Worm (Caenorhabditis elegans): ENCODE data around the gene T05D4.2.

The T05D4.2 gene

DNA sequence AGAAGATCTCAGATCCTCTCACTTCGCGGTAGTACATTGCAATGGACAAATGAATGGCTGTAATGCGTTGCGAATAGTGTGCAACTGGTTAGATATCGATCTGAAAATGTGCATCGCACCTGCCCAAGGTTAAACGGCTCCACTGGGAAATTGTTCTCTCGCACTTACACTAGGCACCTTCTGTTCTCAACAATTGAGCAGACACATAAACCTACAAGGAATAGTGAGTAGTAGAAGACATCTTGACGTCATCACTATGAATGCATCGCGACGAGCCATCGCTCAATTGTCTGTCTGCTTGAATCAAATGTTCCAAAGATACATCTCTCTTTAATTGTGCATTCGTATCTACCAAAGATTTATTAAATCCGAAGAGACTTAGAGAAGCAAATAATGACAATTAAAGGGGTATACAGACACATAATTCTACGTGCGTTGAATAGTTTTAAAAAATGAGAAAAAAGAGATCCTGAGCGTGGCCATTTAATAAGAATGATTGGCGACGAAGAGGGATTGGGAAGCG, at the start of gene T05D4.2:
Gene T05D4.2 (minus strand): TSS at position 83 of the 523 bp plus-strand sequence.
- TF ChIP-seq jun-1 (tag; optimal IDR thresholded peaks at IDR 0.05): no peak
- no peak for TF ChIP-seq nhr-76 (tag; optimal IDR thresholded peaks at IDR 0.05)
- peak; percentile 92 for TF ChIP-seq ama-1 (optimal IDR thresholded peaks at IDR 0.05)
- TF ChIP-seq nhr-11 (tag; optimal IDR thresholded peaks at IDR 0.05): no peak
- no peak for TF ChIP-seq mdl-1 (tag; optimal IDR thresholded peaks at IDR 0.05)
- TF ChIP-seq nfya-1 (tag; optimal IDR thresholded peaks at IDR 0.05; ENCODE audit: insufficient read depth): no peak
- TF ChIP-seq tbx-2 (tag; optimal IDR thresholded peaks at IDR 0.05): no peak
- peak; percentile 30 for TF ChIP-seq ceh-82 (tag; optimal IDR thresholded peaks at IDR 0.05)
- TF ChIP-seq egl-5 (tag; optimal IDR thresholded peaks at IDR 0.05): no peak

DNA sequence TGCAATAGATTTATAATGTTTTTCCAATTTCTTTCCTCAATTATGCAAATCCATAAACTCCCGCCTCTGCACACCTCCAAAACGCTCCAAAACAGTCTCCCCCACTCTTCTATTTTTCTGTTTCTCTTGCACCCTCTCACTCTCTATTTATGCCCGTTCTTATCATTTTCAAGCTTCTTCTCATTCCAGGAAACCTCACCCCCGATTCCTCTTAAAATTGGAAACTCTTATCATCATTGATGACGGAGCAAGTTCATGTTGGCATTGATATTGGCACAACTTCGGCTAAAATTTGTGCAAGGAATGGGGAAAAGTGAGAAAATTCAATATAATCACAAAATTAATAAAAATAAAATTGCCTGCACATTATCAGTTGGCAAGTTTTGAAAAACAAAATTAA, 45.0 kb upstream of the T05D4.2 start, which contains the start of gene shpk-1:
Gene shpk-1 (plus strand): TSS at position 188 of the 400 bp plus-strand sequence.
- no peak for TF ChIP-seq daf-12 (tag; optimal IDR thresholded peaks at IDR 0.05)
- no peak for TF ChIP-seq ZK546.5 (tag; optimal IDR thresholded peaks at IDR 0.05)
- TF ChIP-seq elt-2 (tag; optimal IDR thresholded peaks at IDR 0.05): peak; percentile 95
- peak; percentile 17 for TF ChIP-seq pha-4 (tag; optimal IDR thresholded peaks at IDR 0.05)
- no peak for TF ChIP-seq nhr-25 (tag; optimal IDR thresholded peaks at IDR 0.05)
- TF ChIP-seq jun-1 (tag; optimal IDR thresholded peaks at IDR 0.05): peak; percentile 43
- no peak for TF ChIP-seq egl-5 (tag; optimal IDR thresholded peaks at IDR 0.05)
- peak; percentile 95 for TF ChIP-seq pqm-1 (tag; optimal IDR thresholded peaks at IDR 0.05)
- TF ChIP-seq eor-1 (tag; optimal IDR thresholded peaks at IDR 0.05): no peak

DNA sequence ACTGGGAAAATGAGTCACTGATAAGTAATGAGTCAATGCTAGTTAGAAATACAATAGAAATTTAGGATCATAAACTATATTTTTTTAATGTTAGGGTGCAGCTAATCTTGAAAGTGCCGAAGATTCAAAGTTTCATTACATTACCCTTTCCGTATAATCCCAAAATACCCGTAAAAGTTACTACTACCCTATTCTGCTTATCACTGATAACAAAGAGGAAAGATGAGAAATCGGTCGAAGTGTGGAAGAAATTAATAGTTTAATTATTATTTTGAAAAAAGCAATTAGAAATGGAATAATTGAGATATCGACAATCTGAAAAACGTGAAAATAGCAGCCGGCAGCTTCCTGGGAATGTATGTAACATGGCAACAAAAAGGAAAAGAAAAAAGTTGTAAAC, 44.0 kb upstream of the T05D4.2 start:
- TF ChIP-seq lin-15B (tag; optimal IDR thresholded peaks at IDR 0.05) (no peak), elt-2 (tag; optimal IDR thresholded peaks at IDR 0.05) (peak; percentile 51), pqm-1 (tag; optimal IDR thresholded peaks at IDR 0.05) (peak; percentile 56)

DNA sequence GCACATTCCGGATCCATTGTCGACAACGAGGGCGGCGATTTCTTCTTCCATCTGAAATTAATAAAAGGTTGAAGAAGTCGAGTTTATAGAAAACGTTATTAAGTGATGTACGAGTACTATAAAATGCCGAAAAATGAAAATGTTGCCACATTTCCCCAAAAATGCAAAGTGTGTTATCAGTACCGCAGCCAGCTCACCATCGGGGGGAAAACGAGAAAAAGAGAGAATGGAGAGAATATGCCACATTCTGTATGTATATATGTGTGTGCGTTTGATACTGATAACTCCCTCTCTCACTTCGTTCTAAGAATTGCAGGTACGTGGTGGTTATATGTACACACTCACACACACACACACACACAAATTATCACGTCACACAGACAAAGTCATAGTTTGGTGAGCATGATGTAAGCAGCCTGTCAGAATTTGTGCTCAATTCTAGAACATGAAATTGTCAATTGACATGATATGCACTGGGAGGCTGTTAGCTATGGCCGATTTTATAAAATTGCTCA, 43.2 kb upstream of the T05D4.2 start, which contains the start of gene act-5:
Gene act-5 (minus strand): TSS at position 51 of the 515 bp plus-strand sequence.
- TF ChIP-seq elt-2 (tag; optimal IDR thresholded peaks at IDR 0.05) (peak; percentile 97), fos-1 (tag; optimal IDR thresholded peaks at IDR 0.05) (no peak), pha-4 (tag; optimal IDR thresholded peaks at IDR 0.05) (peak; percentile 62), pqm-1 (tag; optimal IDR thresholded peaks at IDR 0.05) (peak; percentile 98), nhr-25 (tag; optimal IDR thresholded peaks at IDR 0.05) (no peak), jun-1 (tag; optimal IDR thresholded peaks at IDR 0.05) (peak; percentile 48), skn-1 (tag; optimal IDR thresholded peaks at IDR 0.05) (peak; percentile 8), snpc-4 (tag; optimal IDR thresholded peaks at IDR 0.05) (no peak), fkh-2 (tag; optimal IDR thresholded peaks at IDR 0.05) (no peak), nhr-67 (tag; optimal IDR thresholded peaks at IDR 0.05) (no peak), hmg-11 (tag; optimal IDR thresholded peaks at IDR 0.05) (no peak), ceh-82 (tag; optimal IDR thresholded peaks at IDR 0.05) (no peak), ceh-16 (tag; optimal IDR thresholded peaks at IDR 0.05) (no peak), mml-1 (tag; optimal IDR thresholded peaks at IDR 0.05) (no peak)

DNA sequence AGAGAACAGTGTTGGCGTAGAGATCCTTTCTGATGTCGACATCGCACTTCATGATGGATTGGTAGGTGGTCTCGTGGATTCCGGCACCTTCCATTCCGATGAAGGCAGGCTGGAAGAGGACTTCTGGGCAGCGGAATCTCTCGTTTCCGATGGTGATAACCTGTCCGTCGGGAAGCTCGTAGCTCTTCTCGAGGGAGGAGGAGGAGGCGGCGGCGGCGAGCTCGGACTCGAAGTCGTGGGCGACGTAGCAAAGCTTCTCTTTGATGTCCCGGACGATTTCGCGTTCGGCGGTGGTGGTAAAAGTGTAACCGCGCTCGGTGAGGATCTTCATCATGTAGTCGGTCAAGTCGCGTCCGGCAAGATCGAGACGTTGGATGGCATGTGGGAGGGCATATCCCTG, 42.0 kb upstream of the T05D4.2 start:
- TF ChIP-seq nhr-237 (tag; optimal IDR thresholded peaks at IDR 0.05) (no peak), lsy-12 (tag; optimal IDR thresholded peaks at IDR 0.05) (no peak), egl-27 (tag; optimal IDR thresholded peaks at IDR 0.05) (no peak), fkh-2 (tag; optimal IDR thresholded peaks at IDR 0.05) (no peak), R02D3.7 (tag; optimal IDR thresholded peaks at IDR 0.05) (no peak)

DNA sequence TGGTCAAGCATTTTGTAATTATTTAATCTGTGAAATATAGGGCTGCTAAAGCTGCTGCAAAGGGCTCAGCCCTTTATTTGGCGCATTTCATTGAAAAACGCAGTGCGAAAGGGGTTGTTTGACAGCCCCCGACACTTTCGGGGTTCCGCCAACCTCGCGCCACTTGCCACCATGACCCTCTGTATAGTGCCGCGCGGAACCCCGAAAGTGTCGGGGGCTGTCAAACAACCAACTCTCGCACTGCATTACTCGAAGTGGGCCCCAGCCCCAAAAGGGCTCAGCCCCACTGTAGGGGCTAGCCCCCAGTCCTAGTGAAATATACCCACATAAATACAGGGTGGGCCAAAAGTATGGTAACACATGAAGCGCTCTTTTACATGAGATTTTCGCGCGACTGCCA, 37.4 kb upstream of the T05D4.2 start:
- TF ChIP-seq sea-2 (GFP tag; optimal IDR thresholded peaks at IDR 0.05): no peak
- TF ChIP-seq fkh-10 (GFP tag; optimal IDR thresholded peaks at IDR 0.05): no peak
- TF ChIP-seq nhr-237 (tag; optimal IDR thresholded peaks at IDR 0.05): no peak
- no peak for TF ChIP-seq pha-4 (tag; optimal IDR thresholded peaks at IDR 0.05)
- TF ChIP-seq lsy-12 (tag; optimal IDR thresholded peaks at IDR 0.05): no peak
- TF ChIP-seq jun-1 (tag; optimal IDR thresholded peaks at IDR 0.05): no peak
- TF ChIP-seq ZK546.5 (tag; optimal IDR thresholded peaks at IDR 0.05): no peak
- TF ChIP-seq nhr-25 (tag; optimal IDR thresholded peaks at IDR 0.05): no peak
- no peak for TF ChIP-seq elt-1 (tag; optimal IDR thresholded peaks at IDR 0.05)
- TF ChIP-seq unc-39 (tag; optimal IDR thresholded peaks at IDR 0.05): no peak
- no peak for TF ChIP-seq R02D3.7 (tag; optimal IDR thresholded peaks at IDR 0.05)
- TF ChIP-seq aly-2 (tag; optimal IDR thresholded peaks at IDR 0.05): no peak
- no peak for TF ChIP-seq nfya-1 (tag; optimal IDR thresholded peaks at IDR 0.05; ENCODE audit: insufficient read depth)
- no peak for TF ChIP-seq daf-12 (tag; optimal IDR thresholded peaks at IDR 0.05)
- no peak for TF ChIP-seq ceh-82 (tag; optimal IDR thresholded peaks at IDR 0.05)
- no peak for TF ChIP-seq nhr-76 (tag; optimal IDR thresholded peaks at IDR 0.05)
- TF ChIP-seq ztf-11 (tag; optimal IDR thresholded peaks at IDR 0.05): no peak

Data from whole organism, L3 larva.